Fruit fly (Drosophila melanogaster): ENCODE measurements around the gene ase.

dm6 chrX:443981-444550 lies 16.5 kb upstream of the ase start:
- no peak for TF ChIP-seq Meics (GFP tag; optimal IDR thresholded peaks at IDR 0.05)
- TF ChIP-seq odd (GFP tag; optimal IDR thresholded peaks at IDR 0.05), result no peak
- TF ChIP-seq zf30C (GFP tag; optimal IDR thresholded peaks at IDR 0.05), result no peak
- no peak for TF ChIP-seq CG31224 (GFP tag; IDR thresholded peaks at IDR 0.05)
- no peak for TF ChIP-seq Adf1 (GFP tag; IDR thresholded peaks at IDR 0.05)
- TF ChIP-seq slp2 (GFP tag; optimal IDR thresholded peaks at IDR 0.05), result no peak
- TF ChIP-seq croc (GFP tag; conservative IDR thresholded peaks at IDR 0.05), result no peak
- TF ChIP-seq otp (GFP tag; IDR thresholded peaks at IDR 0.05), result no peak
- no peak for TF ChIP-seq unc-4 (GFP tag; IDR thresholded peaks at IDR 0.05; ENCODE audit: partially characterized antibody)
- TF ChIP-seq Xbp1 (GFP tag; optimal IDR thresholded peaks at IDR 0.05), result no peak
- TF ChIP-seq Dfd (GFP tag; optimal IDR thresholded peaks at IDR 0.05), result no peak
- TF ChIP-seq CG34422 (GFP tag; IDR thresholded peaks at IDR 0.05), result no peak
- no peak for TF ChIP-seq scrt (GFP tag; optimal IDR thresholded peaks at IDR 0.05)

Measured in whole organism, embryonic.